Fruit fly (Drosophila melanogaster) whole organism, embryonic: Measurements from ENCODE around the gene CG15865.

Source experiments
- Adf1 ChIP-seq: fragments of 200-800 bp; sonication (Bioruptor generic); IDR thresholded peaks from 2 replicates; pipeline ENCODE4 v1.3.6; 2022; ENCODE audit warnings: missing biosample characterization, missing genetic modification characterization
- Awh ChIP-seq: fragments of 200-800 bp; sonication (Bioruptor generic); IDR thresholded peaks from 2 replicates; pipeline ENCODE4, ENCODE4 v1.3.6; 2022; ENCODE audit warnings: missing biosample characterization, missing genetic modification characterization
- BEAF-32 ChIP-seq: fragments of 200-800 bp; sonication (Bioruptor generic); optimal IDR thresholded peaks from 3 replicates; lab custom pipeline; 2017; ENCODE audit warnings: missing biosample characterization, missing genetic modification characterization, mild to moderate bottlenecking, moderate library complexity, missing genetic modification reagents
- CG10209 ChIP-seq: fragments of 200-800 bp; sonication (Bioruptor generic); optimal IDR thresholded peaks from 3 replicates; lab custom pipeline; 2017; ENCODE audit warnings: missing biosample characterization, mild to moderate bottlenecking, missing genetic modification characterization, missing genetic modification reagents
- CG10321 ChIP-seq: fragments of 200-800 bp; sonication (Bioruptor generic); IDR thresholded peaks from 2 replicates; pipeline ENCODE4 v1.3.6; 2022; ENCODE audit warnings: missing biosample characterization, missing genetic modification characterization
- CG11085 ChIP-seq: fragments of 200-800 bp; sonication (Bioruptor generic); IDR thresholded peaks from 2 replicates; pipeline ENCODE4 v1.3.6; 2022; ENCODE audit warnings: missing biosample characterization, missing genetic modification characterization
- CG11093 ChIP-seq: fragments of 200-800 bp; sonication (Bioruptor generic); IDR thresholded peaks from 3 replicates; pipeline ENCODE4 v1.3.6; 2022; ENCODE audit warnings: missing biosample characterization, missing genetic modification characterization
- CG11398 ChIP-seq: fragments of 200-800 bp; sonication (Bioruptor generic); optimal IDR thresholded peaks from 2 replicates; lab custom pipeline; 2016; ENCODE audit warnings: missing biosample characterization, missing genetic modification characterization
- CG11456 ChIP-seq: fragments of 200-800 bp; sonication (Bioruptor generic); IDR thresholded peaks from 3 replicates; pipeline ENCODE4 v1.3.6; 2022; ENCODE audit warnings: missing biosample characterization, missing genetic modification characterization
- CG12659 ChIP-seq: fragments of 200-800 bp; sonication (Bioruptor generic); optimal IDR thresholded peaks from 3 replicates; lab custom pipeline; 2017; ENCODE audit warnings: mild to moderate bottlenecking, missing biosample characterization, missing genetic modification reagents, missing genetic modification characterization
- CG13775 ChIP-seq: fragments of 200-800 bp; sonication (Bioruptor generic); optimal IDR thresholded peaks from 3 replicates; lab custom pipeline; 2017; ENCODE audit warnings: missing biosample characterization, mild to moderate bottlenecking, missing genetic modification characterization
- CG1602 ChIP-seq: fragments of 200-800 bp; sonication (Bioruptor generic); optimal IDR thresholded peaks from 3 replicates; lab custom pipeline; 2016; ENCODE audit warnings: missing biosample characterization, missing genetic modification characterization
- CG17568 ChIP-seq: fragments of 200-800 bp; sonication (Bioruptor generic); optimal IDR thresholded peaks from 2 replicates; lab custom pipeline; 2018; ENCODE audit warnings: missing biosample characterization, mild to moderate bottlenecking, missing genetic modification characterization, moderate library complexity
- CG1792 ChIP-seq: fragments of 200-800 bp; sonication (Bioruptor generic); optimal IDR thresholded peaks from 2 replicates; lab custom pipeline; 2016; ENCODE audit warnings: missing biosample characterization, missing genetic modification characterization
- CG18011 ChIP-seq: fragments of 200-800 bp; sonication (Bioruptor generic); optimal IDR thresholded peaks from 2 replicates; lab custom pipeline; 2017; ENCODE audit warnings: missing biosample characterization, missing genetic modification characterization, mild to moderate bottlenecking, moderate library complexity, missing genotype
- CG18619 ChIP-seq: fragments of 200-800 bp; sonication (Bioruptor generic); optimal IDR thresholded peaks from 3 replicates; lab custom pipeline; 2017; ENCODE audit warnings: missing biosample characterization, mild to moderate bottlenecking, missing genetic modification characterization
- CG18764 ChIP-seq: fragments of 200-800 bp; sonication (Bioruptor generic); optimal IDR thresholded peaks from 3 replicates; lab custom pipeline; 2016; ENCODE audit warnings: missing biosample characterization, missing genetic modification characterization
- CG42726 ChIP-seq: fragments of 200-800 bp; sonication (Bioruptor generic); IDR thresholded peaks from 2 replicates; pipeline ENCODE4 v1.3.6; 2022; ENCODE audit warnings: missing biosample characterization, missing genetic modification characterization; ENCODE audit not compliant: partially characterized antibody
- CG4282 ChIP-seq: fragments of 200-800 bp; sonication (Bioruptor generic); optimal IDR thresholded peaks from 2 replicates; lab custom pipeline; 2016; ENCODE audit warnings: missing biosample characterization, missing genetic modification characterization
- CG4730 ChIP-seq: fragments of 200-800 bp; sonication (Bioruptor generic); IDR thresholded peaks from 2 replicates; pipeline ENCODE4 v1.3.6; 2022; ENCODE audit warnings: missing biosample characterization, missing genetic modification characterization
- CG5953 ChIP-seq: fragments of 200-800 bp; sonication (Bioruptor generic); IDR thresholded peaks from 2 replicates; pipeline ENCODE4 v1.3.6; 2022; ENCODE audit warnings: missing biosample characterization, missing genetic modification characterization
- CG6683 ChIP-seq: fragments of 200-800 bp; sonication (Bioruptor generic); optimal IDR thresholded peaks from 2 replicates; lab custom pipeline; 2017; ENCODE audit warnings: missing biosample characterization, mild to moderate bottlenecking, missing genetic modification characterization, missing genetic modification reagents
- CG8765 ChIP-seq: fragments of 200-800 bp; sonication (Bioruptor generic); IDR thresholded peaks from 2 replicates; pipeline ENCODE4 v1.3.6; 2022; ENCODE audit warnings: missing biosample characterization, missing genetic modification characterization
- CG9215 ChIP-seq: fragments of 200-800 bp; sonication (Bioruptor generic); IDR thresholded peaks from 2 replicates; pipeline ENCODE4 v1.3.6; 2022; ENCODE audit warnings: missing biosample characterization, missing genetic modification characterization
- Dip2 ChIP-seq: fragments of 200-800 bp; sonication (Bioruptor generic); IDR thresholded peaks from 2 replicates; pipeline ENCODE4 v1.3.6; 2022; ENCODE audit warnings: missing biosample characterization, missing genetic modification characterization
- Dp ChIP-seq: fragments of 200-800 bp; sonication (Bioruptor generic); optimal IDR thresholded peaks from 2 replicates; lab custom pipeline; 2018; ENCODE audit warnings: missing biosample characterization, mild to moderate bottlenecking, missing genetic modification characterization, moderate library complexity
- Ets97D ChIP-seq: fragments of 200-800 bp; sonication (Bioruptor generic); optimal IDR thresholded peaks from 3 replicates; lab custom pipeline; 2016; ENCODE audit warnings: missing biosample characterization, missing genetic modification characterization
- Max ChIP-seq: fragments of 200-800 bp; sonication (Bioruptor generic); optimal IDR thresholded peaks from 2 replicates; lab custom pipeline; 2016; ENCODE audit warnings: missing biosample characterization, mild to moderate bottlenecking, missing genetic modification characterization
- Vsx1 ChIP-seq: fragments of 200-800 bp; sonication (Bioruptor generic); optimal IDR thresholded peaks from 2 replicates; lab custom pipeline; 2017; ENCODE audit warnings: missing biosample characterization, mild to moderate bottlenecking, missing genetic modification characterization, missing genetic modification reagents
- amos ChIP-seq: fragments of 200-800 bp; sonication (Bioruptor generic); IDR thresholded peaks from 2 replicates; pipeline ENCODE4 v1.3.6; 2022; ENCODE audit warnings: missing biosample characterization, missing genetic modification characterization; ENCODE audit not compliant: partially characterized antibody
- bowl ChIP-seq: fragments of 200-800 bp; sonication (Bioruptor generic); IDR thresholded peaks from 2 replicates; pipeline ENCODE4 v1.3.6; 2022; ENCODE audit warnings: missing biosample characterization, missing genetic modification characterization
- bsh ChIP-seq, 2 experiments: fragments of 200-800 bp; sonication (Bioruptor generic); optimal IDR thresholded peaks; 2 replicates each; lab custom pipeline; 2017 to 2018; ENCODE audit warnings: mild to moderate bottlenecking in 2 of 2, missing biosample characterization in 2 of 2, missing genetic modification characterization in 2 of 2, moderate library complexity in 1 of 2
- ci ChIP-seq: fragments of 200-800 bp; sonication (Bioruptor generic); IDR thresholded peaks from 3 replicates; pipeline ENCODE4 v1.3.6; 2022; ENCODE audit warnings: missing biosample characterization, missing genetic modification characterization
- dati ChIP-seq: fragments of 200-800 bp; sonication (Bioruptor generic); IDR thresholded peaks from 2 replicates; pipeline ENCODE4 v1.3.6; 2022; ENCODE audit warnings: missing biosample characterization, missing genetic modification characterization
- ems ChIP-seq: fragments of 200-800 bp; sonication (Bioruptor generic); optimal IDR thresholded peaks from 3 replicates; lab custom pipeline; 2016; ENCODE audit warnings: missing biosample characterization, missing genetic modification characterization
- exex ChIP-seq: fragments of 200-800 bp; sonication (Bioruptor generic); optimal IDR thresholded peaks from 4 replicates; lab custom pipeline; 2018; ENCODE audit warnings: missing biosample characterization, mild to moderate bottlenecking, missing genetic modification characterization, moderate library complexity
- gem ChIP-seq: fragments of 200-800 bp; sonication (Bioruptor generic); optimal IDR thresholded peaks from 2 replicates; lab custom pipeline; 2019; ENCODE audit warnings: missing biosample characterization, mild to moderate bottlenecking, missing genetic modification characterization, moderate library complexity
- gfzf ChIP-seq: fragments of 200-800 bp; sonication (Bioruptor generic); optimal IDR thresholded peaks from 2 replicates; lab custom pipeline; 2016; ENCODE audit warnings: missing biosample characterization, mild to moderate bottlenecking, missing genetic modification characterization, moderate library complexity
- ham ChIP-seq: fragments of 200-800 bp; sonication (Bioruptor generic); IDR thresholded peaks from 2 replicates; pipeline ENCODE4 v1.3.6; 2022; ENCODE audit warnings: missing biosample characterization, missing genetic modification characterization
- kay ChIP-seq: fragments of 200-800 bp; sonication (Bioruptor generic); optimal IDR thresholded peaks from 2 replicates; lab custom pipeline; 2016; ENCODE audit warnings: missing biosample characterization, missing genetic modification characterization
- luna ChIP-seq: fragments of 200-800 bp; sonication (Bioruptor generic); optimal IDR thresholded peaks from 2 replicates; lab custom pipeline; 2016; ENCODE audit warnings: missing biosample characterization, missing genetic modification characterization
- mirr ChIP-seq: fragments of 200-800 bp; sonication (Bioruptor generic); optimal IDR thresholded peaks from 3 replicates; lab custom pipeline; 2018; ENCODE audit warnings: missing biosample characterization, mild to moderate bottlenecking, missing genetic modification characterization
- mld ChIP-seq: fragments of 200-800 bp; sonication (Bioruptor generic); IDR thresholded peaks from 3 replicates; pipeline ENCODE4 v1.3.6; 2022; ENCODE audit warnings: missing biosample characterization, missing genetic modification characterization; ENCODE audit not compliant: partially characterized antibody
- pum ChIP-seq: fragments of 200-800 bp; sonication (Bioruptor generic); optimal IDR thresholded peaks from 2 replicates; lab custom pipeline; 2016; ENCODE audit warnings: missing biosample characterization, missing genetic modification characterization
- ranshi ChIP-seq: fragments of 200-800 bp; sonication (Bioruptor generic); IDR thresholded peaks from 2 replicates; pipeline ENCODE4 v1.3.6; 2022; ENCODE audit warnings: missing biosample characterization, missing genetic modification characterization
- sr ChIP-seq: fragments of 200-800 bp; sonication (Bioruptor generic); IDR thresholded peaks from 3 replicates; pipeline ENCODE4 v1.3.6; 2022; ENCODE audit warnings: missing biosample characterization, missing genetic modification characterization
- twi ChIP-seq: fragments of 200-800 bp; optimal IDR thresholded peaks from 2 replicates; lab custom pipeline; 2019; ENCODE audit warnings: missing biosample characterization, mild to moderate bottlenecking, missing genetic modification characterization, moderate library complexity
- unc-4 ChIP-seq: fragments of 200-800 bp; sonication (Bioruptor generic); IDR thresholded peaks from 2 replicates; pipeline ENCODE4 v1.3.6; 2022; ENCODE audit warnings: missing biosample characterization, missing genetic modification characterization; ENCODE audit not compliant: partially characterized antibody
- usp ChIP-seq: fragments of >200 bp; optimal IDR thresholded peaks from 2 replicates; lab custom pipeline; 2017; ENCODE audit warnings: missing biosample characterization, missing genetic modification characterization

The CG15865 gene

DNA sequence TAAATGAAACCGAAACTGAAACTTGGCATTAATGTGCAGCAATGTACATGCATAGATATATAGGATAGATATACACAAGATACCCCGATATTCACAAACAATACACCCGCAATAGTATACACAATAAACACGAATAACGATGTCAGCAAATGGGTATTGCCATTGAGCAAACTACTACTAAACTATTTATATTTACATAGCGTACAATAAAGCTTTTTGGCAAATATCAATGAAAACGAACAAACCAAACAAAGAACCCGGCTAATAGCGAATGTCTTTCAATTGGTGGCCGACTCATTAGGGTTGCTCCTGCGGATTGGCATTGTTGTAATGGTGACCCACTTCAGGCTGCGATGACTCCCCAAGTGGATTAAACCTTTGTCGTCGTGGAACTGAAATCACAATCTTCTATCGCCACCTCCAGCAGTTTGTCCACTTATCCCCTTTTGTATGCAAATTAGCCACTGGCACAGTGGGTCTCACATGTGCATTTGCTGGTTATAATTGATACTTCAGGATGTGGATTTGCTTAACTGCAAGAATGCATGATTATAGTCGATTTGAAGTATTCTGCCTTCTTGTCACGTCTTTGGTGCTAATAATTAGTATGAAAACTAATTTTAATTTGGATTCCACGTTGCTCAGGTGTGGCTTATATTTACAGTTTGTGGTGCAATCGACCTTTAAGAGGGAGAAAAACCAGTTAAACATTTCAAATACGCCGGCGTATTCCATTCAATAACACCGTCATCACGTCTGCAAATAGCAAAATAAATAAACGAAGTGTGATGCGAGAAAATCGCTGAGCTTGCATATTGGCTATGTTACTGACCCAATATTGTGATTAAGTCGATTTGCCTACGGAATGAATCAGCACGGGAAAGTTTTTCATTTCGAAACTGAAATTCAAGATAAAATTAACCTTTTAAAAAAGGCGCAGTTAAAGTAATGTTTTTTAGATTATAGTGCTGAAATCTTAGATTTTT is 13.9 kb downstream of the CG15865 start (continued):
- TF ChIP-seq CG18764 (GFP tag; lab: Kevin White, UChicago) (no peak), CG10321 (GFP tag; lab: Robert Waterston, UW) (peak; percentile 60; the same call in 1 of the 2 replicates), CG1792 (no peak), CG11456 (GFP tag; lab: Robert Waterston, UW) (0 out of 3 replicates have a peak, but pooled peaks have one; percentile 42), unc-4 (GFP tag; lab: Robert Waterston, UW) (no peak), usp (GFP tag; lab: Kevin White, UChicago) (no peak), CG18619 (GFP tag; lab: Kevin White, UChicago) (no peak), CG4730 (GFP tag; lab: Robert Waterston, UW) (no peak), CG5953 (GFP tag; lab: Robert Waterston, UW) (no peak), CG17568 (no peak), amos (GFP tag; lab: Robert Waterston, UW) (no peak), CG6683 (GFP tag; lab: Kevin White, UChicago) (no peak), CG18011 (GFP tag; lab: Kevin White, UChicago) (no peak), exex (tag; lab: Kevin White, UChicago) (no peak), BEAF-32 (GFP tag; lab: Kevin White, UChicago) (no peak), dati (GFP tag; lab: Robert Waterston, UW) (no peak), Ets97D (peak; percentile 59), gfzf (GFP tag; lab: Kevin White, UChicago) (no peak), ems (GFP tag; lab: Kevin White, UChicago) (no peak), bowl (GFP tag; lab: Robert Waterston, UW) (0 out of 2 replicates have a peak, but pooled peaks have one; percentile 30), Vsx1 (peak; percentile 50), CG11085 (GFP tag; lab: Robert Waterston, UW) (no peak), Dp (no peak), bsh (GFP tag; optimal IDR thresholded peaks at IDR 0.05; lab: Kevin White, UChicago) (no peak), CG8765 (GFP tag; lab: Robert Waterston, UW) (no peak), Max (no peak), CG1602 (GFP tag; lab: Kevin White, UChicago) (no peak), gem (tag; lab: Kevin White, UChicago) (peak; percentile 51), kay (GFP tag; lab: Kevin White, UChicago) (peak; percentile 67), Awh (GFP tag; lab: Robert Waterston, UW) (no peak), Adf1 (GFP tag; lab: Robert Waterston, UW) (no peak), pum (GFP tag; lab: Kevin White, UChicago) (peak; percentile 67), CG10209 (GFP tag; lab: Kevin White, UChicago) (no peak), sr (0 out of 3 replicates have a peak, but pooled peaks have one; percentile 22), CG4282 (GFP tag; lab: Kevin White, UChicago) (no peak), CG11093 (GFP tag; lab: Robert Waterston, UW) (no peak), CG42726 (GFP tag; lab: Robert Waterston, UW) (no peak), Dip2 (GFP tag; lab: Robert Waterston, UW) (no peak), ci (peak; percentile 77), twi (tag; lab: Kevin White, UChicago) (no peak), mld (GFP tag; lab: Robert Waterston, UW) (no peak), CG11398 (GFP tag; lab: Kevin White, UChicago) (no peak), CG13775 (GFP tag; lab: Kevin White, UChicago) (no peak), CG12659 (GFP tag; lab: Kevin White, UChicago) (peak; percentile 16), mirr (no peak), CG9215 (GFP tag; lab: Robert Waterston, UW) (no peak), ranshi (no peak), ham (no peak), luna (peak; percentile 3)
